Fruit fly (Drosophila melanogaster) whole organism, embryonic: ENCODE data around the gene Paics.

ENCODE experiments used
- ATbp ChIP-seq: fragments of 200-800 bp; sonication (Bioruptor generic); optimal IDR thresholded peaks from 2 replicates; lab custom pipeline; 2017; ENCODE audit warnings: missing biosample characterization, mild to moderate bottlenecking, missing genetic modification characterization, missing genetic modification reagents
- Adf1 ChIP-seq: fragments of 200-800 bp; sonication (Bioruptor generic); IDR thresholded peaks from 2 replicates; pipeline ENCODE4 v1.3.6; 2022; ENCODE audit warnings: missing biosample characterization, missing genetic modification characterization
- Bgb ChIP-seq: fragments of 200-800 bp; sonication (Bioruptor generic); IDR thresholded peaks from 2 replicates; pipeline ENCODE4 v1.3.6; 2022; ENCODE audit warnings: missing biosample characterization, missing genetic modification characterization; ENCODE audit not compliant: partially characterized antibody
- CG10147 ChIP-seq: fragments of 200-800 bp; sonication (Bioruptor generic); optimal IDR thresholded peaks from 2 replicates; lab custom pipeline; 2019; ENCODE audit warnings: missing biosample characterization, mild to moderate bottlenecking, missing genetic modification characterization, moderate library complexity
- CG10431 ChIP-seq: fragments of 200-800 bp; sonication (Bioruptor generic); optimal IDR thresholded peaks from 3 replicates; lab custom pipeline; 2018; ENCODE audit warnings: missing biosample characterization, mild to moderate bottlenecking, missing genetic modification characterization
- CG10654 ChIP-seq: fragments of 200-800 bp; sonication (Bioruptor generic); optimal IDR thresholded peaks from 2 replicates; lab custom pipeline; 2016; ENCODE audit warnings: missing biosample characterization, missing genetic modification characterization
- CG11504 ChIP-seq: fragments of 200-800 bp; sonication (Bioruptor generic); optimal IDR thresholded peaks from 3 replicates; lab custom pipeline; 2019; ENCODE audit warnings: missing biosample characterization, mild to moderate bottlenecking, missing genetic modification characterization, moderate library complexity
- CG12391 ChIP-seq: fragments of 200-800 bp; sonication (Bioruptor generic); optimal IDR thresholded peaks from 3 replicates; lab custom pipeline; 2018; ENCODE audit warnings: missing biosample characterization, mild to moderate bottlenecking, missing genetic modification characterization, moderate library complexity
- CG13775 ChIP-seq: fragments of 200-800 bp; sonication (Bioruptor generic); optimal IDR thresholded peaks from 3 replicates; lab custom pipeline; 2017; ENCODE audit warnings: missing biosample characterization, mild to moderate bottlenecking, missing genetic modification characterization
- CG14860 ChIP-seq: fragments of 200-800 bp; sonication (Bioruptor generic); IDR thresholded peaks from 3 replicates; pipeline ENCODE4 v1.3.6; 2022; ENCODE audit warnings: missing biosample characterization, missing genetic modification characterization; ENCODE audit not compliant: partially characterized antibody
- CG1603 ChIP-seq: fragments of 200-800 bp; sonication (Bioruptor generic); optimal IDR thresholded peaks from 2 replicates; lab custom pipeline; 2019; ENCODE audit warnings: missing biosample characterization, mild to moderate bottlenecking, missing genetic modification characterization, moderate library complexity
- CG17328 ChIP-seq: fragments of 200-800 bp; sonication (Bioruptor generic); IDR thresholded peaks from 2 replicates; pipeline ENCODE4 v1.3.6; 2022; ENCODE audit warnings: missing biosample characterization, missing genetic modification characterization
- CG17802 ChIP-seq: fragments of 200-800 bp; sonication (Bioruptor generic); optimal IDR thresholded peaks from 2 replicates; lab custom pipeline; 2018; ENCODE audit warnings: missing biosample characterization, mild to moderate bottlenecking, missing genetic modification characterization, moderate library complexity
- CG18262 ChIP-seq: fragments of 200-800 bp; optimal IDR thresholded peaks from 3 replicates; lab custom pipeline; 2019; ENCODE audit warnings: missing biosample characterization, mild to moderate bottlenecking, missing genetic modification characterization, moderate library complexity
- CG18599 ChIP-seq: fragments of 200-800 bp; sonication (Bioruptor generic); optimal IDR thresholded peaks from 3 replicates; lab custom pipeline; 2017; ENCODE audit warnings: missing biosample characterization, missing genetic modification characterization, mild to moderate bottlenecking, moderate library complexity, missing genetic modification reagents
- CG2116 ChIP-seq: fragments of 200-800 bp; sonication (Bioruptor generic); optimal IDR thresholded peaks from 3 replicates; lab custom pipeline; 2018; ENCODE audit warnings: missing biosample characterization, mild to moderate bottlenecking, missing genetic modification characterization
- CG2678 ChIP-seq: fragments of 200-800 bp; sonication (Bioruptor generic); optimal IDR thresholded peaks from 3 replicates; lab custom pipeline; 2019; ENCODE audit warnings: missing biosample characterization, mild to moderate bottlenecking, missing genetic modification characterization, moderate library complexity
- CG3281 ChIP-seq: fragments of 200-800 bp; sonication (Bioruptor generic); optimal IDR thresholded peaks from 3 replicates; lab custom pipeline; 2017; ENCODE audit warnings: missing biosample characterization, mild to moderate bottlenecking, missing genetic modification characterization
- CG6175 ChIP-seq: fragments of 200-800 bp; sonication (Bioruptor generic); IDR thresholded peaks from 3 replicates; pipeline ENCODE4 v1.3.6; 2022; ENCODE audit warnings: missing biosample characterization, missing genetic modification characterization
- CG7963 ChIP-seq: fragments of 200-800 bp; sonication (Bioruptor generic); IDR thresholded peaks from 3 replicates; pipeline ENCODE4 v1.3.6; 2022; ENCODE audit warnings: missing biosample characterization, missing genetic modification characterization; ENCODE audit not compliant: partially characterized antibody
- CG8924 ChIP-seq: fragments of 200-800 bp; optimal IDR thresholded peaks from 3 replicates; lab custom pipeline; 2019; ENCODE audit warnings: missing biosample characterization, mild to moderate bottlenecking, missing genetic modification characterization, moderate library complexity
- Dp ChIP-seq: fragments of 200-800 bp; sonication (Bioruptor generic); optimal IDR thresholded peaks from 2 replicates; lab custom pipeline; 2018; ENCODE audit warnings: missing biosample characterization, mild to moderate bottlenecking, missing genetic modification characterization, moderate library complexity
- Hr78 ChIP-seq, 2 experiments: fragments of 200-800 bp in 1 of 2; fragments of >200 bp in 1 of 2; sonication (Bioruptor generic) in 1 of 2; optimal IDR thresholded peaks; 2 replicates each; lab custom pipeline; 2017 to 2019; ENCODE audit warnings: missing biosample characterization in 2 of 2, missing genetic modification characterization in 2 of 2, mild to moderate bottlenecking in 1 of 2, moderate library complexity in 1 of 2
- Hsf ChIP-seq: fragments of 200-800 bp; sonication (Bioruptor generic); optimal IDR thresholded peaks from 3 replicates; lab custom pipeline; 2016; ENCODE audit warnings: missing biosample characterization, missing genetic modification characterization
- Med ChIP-seq: fragments of 200-800 bp; sonication (Bioruptor generic); peaks from one replicate; lab custom pipeline; 2016; ENCODE audit warnings: missing biosample characterization, missing genetic modification characterization, mild to moderate bottlenecking, inconsistent platforms, moderate library complexity
- Oli ChIP-seq: fragments of 200-800 bp; sonication (Bioruptor generic); optimal IDR thresholded peaks from 2 replicates; lab custom pipeline; 2018; ENCODE audit warnings: missing biosample characterization, mild to moderate bottlenecking, missing genetic modification characterization, moderate library complexity
- Sin3A ChIP-seq: fragments of >200 bp; optimal IDR thresholded peaks from 2 replicates; lab custom pipeline; 2018
- Trl ChIP-seq, 3 experiments: fragments of >200 bp in 2 of 3; fragments of 200-800 bp in 1 of 3; sonication (Bioruptor generic) in 1 of 3; optimal IDR thresholded peaks; 2 replicates in 1 of 3; 3 replicates in 2 of 3; lab custom pipeline; 2016 to 2017; ENCODE audit warnings: missing biosample characterization in 1 of 3, missing genetic modification characterization in 1 of 3
- Xbp1 ChIP-seq: fragments of 200-800 bp; sonication (Bioruptor generic); optimal IDR thresholded peaks from 3 replicates; lab custom pipeline; 2016; ENCODE audit warnings: missing biosample characterization, mild to moderate bottlenecking, missing genetic modification characterization
- ato ChIP-seq: fragments of 200-800 bp; sonication (Bioruptor generic); IDR thresholded peaks from 2 replicates; pipeline ENCODE4 v1.3.6; 2022; ENCODE audit warnings: missing biosample characterization, missing genetic modification characterization; ENCODE audit not compliant: partially characterized antibody
- az2 ChIP-seq: fragments of 200-800 bp; sonication (Bioruptor generic); optimal IDR thresholded peaks from 3 replicates; lab custom pipeline; 2016; ENCODE audit warnings: missing biosample characterization, missing genetic modification characterization
- chinmo ChIP-seq: fragments of 200-800 bp; sonication (Bioruptor generic); IDR thresholded peaks from 4 replicates; pipeline ENCODE4 v1.3.6; 2022; ENCODE audit warnings: missing biosample characterization, missing genetic modification characterization; ENCODE audit not compliant: partially characterized antibody
- dati ChIP-seq: fragments of 200-800 bp; sonication (Bioruptor generic); IDR thresholded peaks from 2 replicates; pipeline ENCODE4 v1.3.6; 2022; ENCODE audit warnings: missing biosample characterization, missing genetic modification characterization
- eyg ChIP-seq: fragments of 200-800 bp; sonication (Bioruptor generic); optimal IDR thresholded peaks from 3 replicates; lab custom pipeline; 2016; ENCODE audit warnings: missing biosample characterization, missing genetic modification characterization
- gem ChIP-seq: fragments of 200-800 bp; sonication (Bioruptor generic); optimal IDR thresholded peaks from 2 replicates; lab custom pipeline; 2019; ENCODE audit warnings: missing biosample characterization, mild to moderate bottlenecking, missing genetic modification characterization, moderate library complexity
- hb ChIP-seq: fragments of 200-800 bp; sonication (Bioruptor generic); IDR thresholded peaks from 3 replicates; pipeline ENCODE4 v1.3.6; 2022; ENCODE audit warnings: missing biosample characterization, missing genetic modification characterization; ENCODE audit not compliant: partially characterized antibody
- knrl ChIP-seq: fragments of 200-800 bp; sonication (Bioruptor generic); IDR thresholded peaks from 3 replicates; pipeline ENCODE4 v1.3.6; 2022; ENCODE audit warnings: missing biosample characterization, missing genetic modification characterization; ENCODE audit not compliant: partially characterized antibody
- luna ChIP-seq: fragments of 200-800 bp; sonication (Bioruptor generic); optimal IDR thresholded peaks from 2 replicates; lab custom pipeline; 2016; ENCODE audit warnings: missing biosample characterization, missing genetic modification characterization
- pfk ChIP-seq: fragments of 200-800 bp; sonication (Bioruptor generic); optimal IDR thresholded peaks from 2 replicates; lab custom pipeline; 2018; ENCODE audit warnings: missing biosample characterization, mild to moderate bottlenecking, missing genetic modification characterization, moderate library complexity
- row ChIP-seq: fragments of 200-800 bp; sonication (Bioruptor generic); IDR thresholded peaks from 3 replicates; pipeline ENCODE4 v1.3.6; 2022; ENCODE audit warnings: missing biosample characterization, missing genetic modification characterization
- sc ChIP-seq, 3 experiments: fragments of >200 bp in 2 of 3; fragments of 200-800 bp in 1 of 3; sonication (Bioruptor generic) in 1 of 3; optimal IDR thresholded peaks; 2 replicates in 2 of 3; 3 replicates in 1 of 3; lab custom pipeline; 2017; ENCODE audit warnings: mild to moderate bottlenecking in 1 of 3, missing biosample characterization in 1 of 3, missing genetic modification characterization in 1 of 3, missing genetic modification reagents in 1 of 3
- sens ChIP-seq: fragments of 200-800 bp; sonication (Bioruptor generic); peaks from one replicate; lab custom pipeline; 2016; ENCODE audit warnings: missing biosample characterization, missing genetic modification characterization
- sna ChIP-seq: fragments of 200-800 bp; sonication (Bioruptor generic); IDR thresholded peaks from 2 replicates; pipeline ENCODE4 v1.3.6; 2022; ENCODE audit warnings: missing biosample characterization, missing genetic modification characterization; ENCODE audit not compliant: partially characterized antibody
- so ChIP-seq: fragments of 200-800 bp; sonication (Bioruptor generic); IDR thresholded peaks from 3 replicates; pipeline ENCODE4 v1.3.6; 2022; ENCODE audit warnings: missing biosample characterization, missing genetic modification characterization
- tap ChIP-seq: fragments of 200-800 bp; optimal IDR thresholded peaks from 3 replicates; lab custom pipeline; 2019; ENCODE audit warnings: missing biosample characterization, mild to moderate bottlenecking, missing genetic modification characterization, moderate library complexity
- tup ChIP-seq: fragments of 200-800 bp; sonication (Bioruptor generic); optimal IDR thresholded peaks from 2 replicates; lab custom pipeline; 2016; ENCODE audit warnings: missing biosample characterization, mild to moderate bottlenecking, missing genetic modification characterization, moderate library complexity

The Paics gene

DNA sequence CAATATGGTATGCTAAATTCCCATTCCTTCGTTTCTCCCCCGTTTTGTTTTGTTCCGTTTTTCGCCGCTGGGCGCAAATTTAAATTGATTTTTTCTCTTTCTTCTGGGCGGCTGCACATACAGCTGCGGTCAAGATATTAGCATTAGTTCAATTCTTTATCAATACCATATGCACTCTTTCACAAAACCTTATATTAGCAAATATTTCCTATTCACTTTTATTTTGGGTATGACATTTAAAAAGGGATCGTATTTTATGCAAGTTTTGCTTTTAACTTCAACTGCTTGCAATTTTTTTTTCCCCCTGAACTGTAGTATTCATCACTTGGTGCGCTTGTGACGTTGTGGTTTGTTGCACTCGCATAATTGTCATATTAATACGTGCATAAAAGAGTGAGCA lies 5.9 kb upstream of the Paics start (continued):
- TF ChIP-seq CG6175 (no peak), CG1603 (peak; percentile 47), az2 (GFP tag; lab: Kevin White, UChicago) (peak; percentile 5), CG12391 (tag; lab: Kevin White, UChicago) (peak; percentile 1), CG13775 (peak; percentile 1), CG11504 (tag; lab: Kevin White, UChicago) (peak; percentile 41), Oli (tag; lab: Kevin White, UChicago) (peak; percentile 27), ATbp (GFP tag; lab: Kevin White, UChicago) (peak; percentile 2), CG2678 (tag; lab: Kevin White, UChicago) (peak; percentile 20), CG17328 (GFP tag; lab: Robert Waterston, UW) (0 out of 2 replicates have a peak, but pooled peaks have one; percentile 24), row (GFP tag; lab: Robert Waterston, UW) (0 out of 3 replicates have a peak, but pooled peaks have one; percentile 8), gem (tag; lab: Kevin White, UChicago) (peak; percentile 37), CG10147 (GFP tag; lab: Kevin White, UChicago) (no peak), CG18262 (tag; lab: Kevin White, UChicago) (peak; percentile 0)

DNA sequence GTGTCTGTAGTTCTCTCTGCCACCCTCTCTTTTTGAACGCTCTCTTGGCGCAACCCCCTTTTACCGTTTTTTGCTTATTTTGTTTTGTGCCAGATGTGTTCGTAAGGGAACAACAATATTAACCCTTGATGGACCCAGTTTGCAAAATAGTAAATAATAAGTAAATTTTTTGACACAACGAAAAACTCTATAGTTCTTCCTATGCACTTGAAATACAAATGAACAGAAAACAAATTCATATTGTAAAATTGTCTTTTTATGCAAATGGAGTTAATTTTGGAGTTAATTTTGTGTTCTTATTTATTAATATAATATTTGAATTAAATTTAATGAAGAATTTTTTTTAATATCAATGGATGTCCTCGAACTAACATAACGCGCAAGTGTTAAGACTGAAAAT lies 5.3 kb upstream of the Paics start:
- TF ChIP-seq CG18599 (GFP tag; lab: Kevin White, UChicago) (peak; percentile 54), Xbp1 (GFP tag; lab: Kevin White, UChicago) (no peak), eyg (GFP tag; lab: Kevin White, UChicago) (no peak), gem (tag; lab: Kevin White, UChicago) (peak; percentile 14), CG8924 (tag; lab: Kevin White, UChicago) (peak; percentile 26), CG2678 (tag; lab: Kevin White, UChicago) (peak; percentile 8), Dp (no peak), sens (GFP tag; lab: Kevin White, UChicago) (peak; percentile 29), luna (GFP tag; lab: Kevin White, UChicago) (no peak), Trl (optimal IDR thresholded peaks at IDR 0.05; lab: Kevin White, UChicago) (peak in 1 of 2 experiments; percentile 27), Trl (GFP tag; optimal IDR thresholded peaks at IDR 0.05; lab: Kevin White, UChicago) (no peak), Hsf (no peak), CG10654 (GFP tag; lab: Kevin White, UChicago) (no peak), tap (tag; lab: Kevin White, UChicago) (peak; percentile 31), Hr78 (GFP tag; optimal IDR thresholded peaks at IDR 0.05; lab: Kevin White, UChicago) (no peak), CG3281 (peak; percentile 12), CG11504 (tag; lab: Kevin White, UChicago) (peak; percentile 5), tup (GFP tag; lab: Kevin White, UChicago) (no peak), Med (GFP tag; lab: Kevin White, UChicago) (peak; percentile 28)
- TF ChIP-seq, all 482 proteins: peak for 10

DNA sequence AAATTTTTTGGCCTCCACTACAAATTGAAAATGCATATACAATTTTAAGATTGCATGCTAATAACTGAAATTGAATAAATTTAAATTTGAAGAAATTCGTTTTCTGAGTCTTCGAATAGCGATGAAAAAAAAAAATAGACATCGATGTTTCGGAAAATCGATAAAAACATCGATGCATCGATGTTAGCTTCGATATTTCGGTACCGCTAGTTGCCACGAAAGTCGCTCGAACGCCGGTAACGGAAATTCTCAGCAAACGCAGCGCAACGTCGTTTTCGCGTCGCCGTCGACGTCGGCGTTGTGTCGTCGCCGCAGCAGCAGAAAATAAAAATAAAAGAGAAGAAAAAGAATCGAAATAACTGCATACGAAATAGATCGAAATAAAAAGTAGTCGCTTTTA lies 4.7 kb upstream of the Paics start, which contains the start of gene Agpat1:
Gene Agpat1, plus strand, starts transcription at position 191 of the 400 bp plus-strand sequence.
- TF ChIP-seq Adf1 (GFP tag; lab: Robert Waterston, UW) (peak; percentile 76), ato (GFP tag; lab: Robert Waterston, UW) (peak; percentile 87), so (GFP tag; lab: Robert Waterston, UW) (no peak), CG14860 (GFP tag; lab: Robert Waterston, UW) (peak; percentile 70), chinmo (GFP tag; lab: Robert Waterston, UW) (peak; percentile 88; the same call in 3 of the 4 replicates), sna (GFP tag; lab: Robert Waterston, UW) (peak; percentile 63; the same call in 1 of the 2 replicates), CG17802 (tag; lab: Kevin White, UChicago) (no peak), Bgb (GFP tag; lab: Robert Waterston, UW) (peak; percentile 72), Sin3A (no peak), eyg (GFP tag; lab: Kevin White, UChicago) (no peak), sc (optimal IDR thresholded peaks at IDR 0.05; lab: Kevin White, UChicago) (no peak), sc (GFP tag; optimal IDR thresholded peaks at IDR 0.05; lab: Kevin White, UChicago) (no peak), CG10431 (peak; percentile 18), dati (GFP tag; lab: Robert Waterston, UW) (no peak), CG7963 (GFP tag; lab: Robert Waterston, UW) (peak; percentile 83), CG2116 (GFP tag; lab: Kevin White, UChicago) (peak; percentile 40), hb (peak; percentile 78; the same call in 2 of the 3 replicates), pfk (no peak), knrl (GFP tag; lab: Robert Waterston, UW) (peak; percentile 76)
